Fruit fly (Drosophila melanogaster) whole organism, embryonic: ENCODE measurements around the gene Ero1L.

ENCODE experiments used
- B-H1 ChIP-seq: fragments of 200-800 bp; sonication (Bioruptor generic); IDR thresholded peaks from 3 replicates; pipeline ENCODE4 v1.3.6; 2022; ENCODE audit warnings: missing biosample characterization, missing genetic modification characterization
- B-H2 ChIP-seq: fragments of 200-800 bp; sonication (Bioruptor generic); optimal IDR thresholded peaks from 2 replicates; lab custom pipeline; 2018; ENCODE audit warnings: missing biosample characterization, mild to moderate bottlenecking, missing genetic modification characterization
- CG10321 ChIP-seq: fragments of 200-800 bp; sonication (Bioruptor generic); IDR thresholded peaks from 2 replicates; pipeline ENCODE4 v1.3.6; 2022; ENCODE audit warnings: missing biosample characterization, missing genetic modification characterization
- CG11085 ChIP-seq: fragments of 200-800 bp; sonication (Bioruptor generic); IDR thresholded peaks from 2 replicates; pipeline ENCODE4 v1.3.6; 2022; ENCODE audit warnings: missing biosample characterization, missing genetic modification characterization
- CG11456 ChIP-seq: fragments of 200-800 bp; sonication (Bioruptor generic); IDR thresholded peaks from 3 replicates; pipeline ENCODE4 v1.3.6; 2022; ENCODE audit warnings: missing biosample characterization, missing genetic modification characterization
- CG13287 ChIP-seq: fragments of 200-800 bp; sonication (Bioruptor generic); IDR thresholded peaks from 2 replicates; pipeline ENCODE4 v1.3.6; 2022; ENCODE audit warnings: missing biosample characterization, missing genetic modification characterization; ENCODE audit not compliant: partially characterized antibody
- CG13775 ChIP-seq: fragments of 200-800 bp; sonication (Bioruptor generic); optimal IDR thresholded peaks from 3 replicates; lab custom pipeline; 2017; ENCODE audit warnings: missing biosample characterization, mild to moderate bottlenecking, missing genetic modification characterization
- CG13894 ChIP-seq: fragments of 200-800 bp; sonication (Bioruptor generic); optimal IDR thresholded peaks from 3 replicates; lab custom pipeline; 2018; ENCODE audit warnings: missing biosample characterization, mild to moderate bottlenecking, missing genetic modification characterization, moderate library complexity
- CG14860 ChIP-seq: fragments of 200-800 bp; sonication (Bioruptor generic); IDR thresholded peaks from 3 replicates; pipeline ENCODE4 v1.3.6; 2022; ENCODE audit warnings: missing biosample characterization, missing genetic modification characterization; ENCODE audit not compliant: partially characterized antibody
- CG15479 ChIP-seq: fragments of 200-800 bp; sonication (Bioruptor generic); optimal IDR thresholded peaks from 3 replicates; lab custom pipeline; 2019; ENCODE audit warnings: missing biosample characterization, mild to moderate bottlenecking, missing genetic modification characterization, moderate library complexity
- CG17385 ChIP-seq: fragments of 200-800 bp; sonication (Bioruptor generic); optimal IDR thresholded peaks from 3 replicates; lab custom pipeline; 2018; ENCODE audit warnings: missing biosample characterization, mild to moderate bottlenecking, missing genetic modification characterization
- CG3281 ChIP-seq: fragments of 200-800 bp; sonication (Bioruptor generic); optimal IDR thresholded peaks from 3 replicates; lab custom pipeline; 2017; ENCODE audit warnings: missing biosample characterization, mild to moderate bottlenecking, missing genetic modification characterization
- CG34224 ChIP-seq: fragments of 200-800 bp; sonication (Bioruptor generic); IDR thresholded peaks from 3 replicates; pipeline ENCODE4 v1.3.6; 2022; ENCODE audit warnings: missing biosample characterization, missing genetic modification characterization; ENCODE audit not compliant: partially characterized antibody
- CG34422 ChIP-seq: fragments of 200-800 bp; sonication (Bioruptor generic); IDR thresholded peaks from 3 replicates; pipeline ENCODE4 v1.3.6; 2022; ENCODE audit warnings: missing biosample characterization, missing genetic modification characterization
- CG3995 ChIP-seq: fragments of 200-800 bp; sonication (Bioruptor generic); optimal IDR thresholded peaks from 3 replicates; lab custom pipeline; 2016; ENCODE audit warnings: missing biosample characterization, missing genetic modification characterization
- CG9609 ChIP-seq: fragments of 200-800 bp; sonication (Bioruptor generic); optimal IDR thresholded peaks from 3 replicates; lab custom pipeline; 2016; ENCODE audit warnings: missing biosample characterization, missing genetic modification characterization
- Dad ChIP-seq: fragments of 200-800 bp; sonication (Bioruptor generic); optimal IDR thresholded peaks from 3 replicates; lab custom pipeline; 2016; ENCODE audit warnings: missing biosample characterization, missing genetic modification characterization
- Deaf1 ChIP-seq: fragments of 200-800 bp; optimal IDR thresholded peaks from 3 replicates; lab custom pipeline; 2019; ENCODE audit warnings: missing biosample characterization, mild to moderate bottlenecking, missing genetic modification characterization, moderate library complexity
- ERR ChIP-seq: fragments of 200-800 bp; sonication (Bioruptor generic); optimal IDR thresholded peaks from 2 replicates; lab custom pipeline; 2016; ENCODE audit warnings: missing biosample characterization, missing genetic modification characterization
- Ets65A ChIP-seq: fragments of 200-800 bp; sonication (Bioruptor generic); peaks from one replicate; lab custom pipeline; 2016; ENCODE audit warnings: missing biosample characterization, missing genetic modification characterization
- HLHmδ ChIP-seq: fragments of 200-800 bp; sonication (Bioruptor generic); optimal IDR thresholded peaks from 2 replicates; lab custom pipeline; 2018; ENCODE audit warnings: missing biosample characterization, mild to moderate bottlenecking, missing genetic modification characterization, moderate library complexity
- Jarid2 ChIP-seq: fragments of 200-800 bp; sonication (Bioruptor generic); optimal IDR thresholded peaks from 3 replicates; lab custom pipeline; 2017; ENCODE audit warnings: mild to moderate bottlenecking, missing biosample characterization, missing genetic modification reagents, missing genetic modification characterization
- Lim3 ChIP-seq: fragments of 200-800 bp; sonication (Bioruptor generic); IDR thresholded peaks from 2 replicates; pipeline ENCODE4 v1.3.6; 2022; ENCODE audit warnings: missing biosample characterization, missing genetic modification characterization
- Med ChIP-seq: fragments of 200-800 bp; sonication (Bioruptor generic); peaks from one replicate; lab custom pipeline; 2016; ENCODE audit warnings: missing biosample characterization, missing genetic modification characterization, mild to moderate bottlenecking, inconsistent platforms, moderate library complexity
- Ravus ChIP-seq: fragments of 200-800 bp; sonication (Bioruptor generic); IDR thresholded peaks from 2 replicates; pipeline ENCODE4 v1.3.6; 2022; ENCODE audit warnings: missing biosample characterization, missing genetic modification characterization
- Rfx ChIP-seq: fragments of 200-800 bp; sonication (Bioruptor generic); IDR thresholded peaks from 2 replicates; pipeline ENCODE4 v1.3.6; 2022; ENCODE audit warnings: missing biosample characterization, missing genetic modification characterization
- Sin3A ChIP-seq: fragments of >200 bp; optimal IDR thresholded peaks from 2 replicates; lab custom pipeline; 2018
- Trl ChIP-seq, 3 experiments: fragments of >200 bp in 2 of 3; fragments of 200-800 bp in 1 of 3; sonication (Bioruptor generic) in 1 of 3; optimal IDR thresholded peaks; 2 replicates in 1 of 3; 3 replicates in 2 of 3; lab custom pipeline; 2016 to 2017; ENCODE audit warnings: missing biosample characterization in 1 of 3, missing genetic modification characterization in 1 of 3
- al ChIP-seq: fragments of 200-800 bp; sonication (Bioruptor generic); IDR thresholded peaks from 2 replicates; pipeline ENCODE4 v1.3.6; 2022; ENCODE audit warnings: missing biosample characterization, missing genetic modification characterization
- br ChIP-seq: fragments of >200 bp; optimal IDR thresholded peaks from 2 replicates; lab custom pipeline; 2017
- chinmo ChIP-seq: fragments of 200-800 bp; sonication (Bioruptor generic); IDR thresholded peaks from 4 replicates; pipeline ENCODE4 v1.3.6; 2022; ENCODE audit warnings: missing biosample characterization, missing genetic modification characterization; ENCODE audit not compliant: partially characterized antibody
- corto ChIP-seq: fragments of 200-800 bp; sonication (Bioruptor generic); optimal IDR thresholded peaks from 2 replicates; lab custom pipeline; 2016; ENCODE audit warnings: missing biosample characterization, mild to moderate bottlenecking, missing genetic modification characterization, moderate library complexity
- dimm ChIP-seq: fragments of 200-800 bp; sonication (Bioruptor generic); IDR thresholded peaks from 2 replicates; pipeline ENCODE4 v1.3.6; 2022; ENCODE audit warnings: missing biosample characterization, missing genetic modification characterization
- eve ChIP-seq, 2 experiments: fragments of >200 bp; optimal IDR thresholded peaks; 2 replicates each; lab custom pipeline; 2017; ENCODE audit warnings: missing biosample characterization in 2 of 2, missing genetic modification characterization in 2 of 2
- ham ChIP-seq: fragments of 200-800 bp; sonication (Bioruptor generic); IDR thresholded peaks from 2 replicates; pipeline ENCODE4 v1.3.6; 2022; ENCODE audit warnings: missing biosample characterization, missing genetic modification characterization
- ken ChIP-seq: fragments of 200-800 bp; sonication (Bioruptor generic); IDR thresholded peaks from 3 replicates; pipeline ENCODE4 v1.3.6; 2022; ENCODE audit warnings: missing biosample characterization, missing genetic modification characterization
- nom ChIP-seq: fragments of 200-800 bp; sonication (Bioruptor generic); optimal IDR thresholded peaks from 2 replicates; lab custom pipeline; 2017; ENCODE audit warnings: missing biosample characterization, missing genetic modification characterization, mild to moderate bottlenecking, moderate library complexity, missing genetic modification reagents
- phol ChIP-seq: fragments of 200-800 bp; sonication (Bioruptor generic); optimal IDR thresholded peaks from 3 replicates; lab custom pipeline; 2018; ENCODE audit warnings: missing biosample characterization, mild to moderate bottlenecking, missing genetic modification characterization, moderate library complexity
- repo ChIP-seq: fragments of 200-800 bp; sonication (Bioruptor generic); optimal IDR thresholded peaks from 2 replicates; lab custom pipeline; 2016; ENCODE audit warnings: missing biosample characterization, missing genetic modification characterization
- sc ChIP-seq, 3 experiments: fragments of >200 bp in 2 of 3; fragments of 200-800 bp in 1 of 3; sonication (Bioruptor generic) in 1 of 3; optimal IDR thresholded peaks; 2 replicates in 2 of 3; 3 replicates in 1 of 3; lab custom pipeline; 2017; ENCODE audit warnings: mild to moderate bottlenecking in 1 of 3, missing biosample characterization in 1 of 3, missing genetic modification characterization in 1 of 3, missing genetic modification reagents in 1 of 3
- sd ChIP-seq: fragments of 200-800 bp; sonication (Bioruptor generic); optimal IDR thresholded peaks from 3 replicates; lab custom pipeline; 2018; ENCODE audit warnings: missing biosample characterization, mild to moderate bottlenecking, missing genetic modification characterization, moderate library complexity
- shn ChIP-seq: fragments of 200-800 bp; sonication (Bioruptor generic); optimal IDR thresholded peaks from 3 replicates; lab custom pipeline; 2016; ENCODE audit warnings: missing biosample characterization, missing genetic modification characterization
- trem ChIP-seq: fragments of 200-800 bp; optimal IDR thresholded peaks from 3 replicates; lab custom pipeline; 2019; ENCODE audit warnings: missing biosample characterization, mild to moderate bottlenecking, missing genetic modification characterization, moderate library complexity
- tup ChIP-seq: fragments of 200-800 bp; sonication (Bioruptor generic); optimal IDR thresholded peaks from 2 replicates; lab custom pipeline; 2016; ENCODE audit warnings: missing biosample characterization, mild to moderate bottlenecking, missing genetic modification characterization, moderate library complexity
- unc-4 ChIP-seq: fragments of 200-800 bp; sonication (Bioruptor generic); IDR thresholded peaks from 2 replicates; pipeline ENCODE4 v1.3.6; 2022; ENCODE audit warnings: missing biosample characterization, missing genetic modification characterization; ENCODE audit not compliant: partially characterized antibody
- vvl ChIP-seq: fragments of 200-800 bp; sonication (Bioruptor generic); IDR thresholded peaks from 2 replicates; pipeline ENCODE4 v1.3.6; 2022; ENCODE audit warnings: missing biosample characterization, missing genetic modification characterization

Ero1L gene

DNA sequence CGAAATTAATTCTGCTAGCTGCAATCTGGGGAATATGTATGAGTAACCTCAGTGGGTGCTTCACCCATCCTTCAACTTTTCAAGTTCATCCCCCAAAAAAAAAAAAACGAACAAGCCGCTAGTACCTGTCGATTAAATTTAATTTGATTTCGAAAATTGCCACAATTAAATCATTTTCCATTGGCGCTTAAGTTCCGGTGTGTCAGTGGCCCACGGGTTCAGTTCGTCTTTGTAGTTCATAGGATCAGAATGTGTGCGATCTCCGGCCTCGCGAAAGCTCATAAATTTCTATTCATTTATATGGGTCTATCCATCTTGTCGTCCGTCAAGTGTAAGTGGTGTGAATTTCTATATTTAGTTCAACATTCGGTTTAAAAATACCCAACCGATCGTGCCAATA is 28.1 kb upstream of the Ero1L start, which contains the start of gene CG32260:
Gene CG32260, plus strand, starts transcription at position 301 of the 400 bp plus-strand sequence.
- no peak for TF ChIP-seq ERR (GFP tag; lab: Kevin White, UChicago)
- peak; percentile 60 for TF ChIP-seq Ets65A (GFP tag; lab: Kevin White, UChicago)
- TF ChIP-seq, all 482 proteins: peak for 1

DNA sequence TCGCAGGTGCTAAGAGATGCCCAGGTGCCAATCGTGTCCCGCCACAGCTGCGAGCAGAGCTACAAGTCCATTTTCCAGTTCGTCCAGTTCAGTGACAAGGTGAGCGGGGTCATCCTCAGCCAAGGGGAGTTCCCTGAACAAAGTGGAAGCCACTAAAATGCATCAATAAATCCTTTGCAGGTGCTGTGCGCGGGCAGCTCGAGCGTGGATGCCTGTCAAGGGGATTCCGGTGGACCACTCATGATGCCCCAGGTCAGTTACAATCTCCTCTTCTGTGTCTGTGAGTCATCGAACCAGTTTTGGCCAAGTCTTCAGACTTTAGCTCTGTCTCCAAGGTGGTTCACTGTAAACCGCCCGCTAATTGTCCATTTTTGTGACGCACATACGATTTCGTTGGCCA is 25.0 kb upstream of the Ero1L start:
- TF ChIP-seq chinmo (GFP tag; lab: Robert Waterston, UW) = 0 out of 4 replicates have a peak, but pooled peaks have one; percentile 24
- no peak for TF ChIP-seq al

DNA sequence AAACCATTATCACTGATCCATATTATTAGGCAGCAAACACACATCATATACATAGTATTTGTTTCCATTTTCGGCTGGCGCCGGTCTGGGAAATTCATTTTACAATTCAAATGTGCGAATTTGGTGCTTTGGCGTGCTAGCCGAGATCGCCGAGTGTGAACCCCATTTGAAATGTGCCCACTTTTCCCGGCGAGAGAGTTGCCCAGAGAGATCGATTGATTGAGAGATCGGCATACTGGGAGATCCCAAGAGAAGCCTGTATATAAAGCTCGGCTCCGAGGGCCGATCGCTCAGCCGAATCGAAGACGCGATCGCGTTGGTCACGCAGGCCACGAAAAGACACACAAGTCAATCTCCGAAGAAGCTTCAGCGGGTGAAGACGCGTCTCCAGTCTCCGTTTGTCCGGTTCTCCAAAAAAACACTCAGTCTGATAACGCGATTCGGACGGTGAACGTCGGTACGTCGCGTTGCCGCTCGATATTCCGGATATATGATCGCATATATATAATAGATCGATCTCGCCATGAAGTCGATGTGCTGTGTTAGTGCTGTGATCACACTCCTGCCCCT is 21.7 kb upstream of the Ero1L start, which contains the start of gene CG1299:
Gene CG1299, plus strand, starts transcription at position 291 of the 570 bp plus-strand sequence.
- TF ChIP-seq CG13287 (GFP tag; lab: Robert Waterston, UW) (peak; percentile 12; the same call in 1 of the 2 replicates), sc (optimal IDR thresholded peaks at IDR 0.05; lab: Kevin White, UChicago) (no peak), sc (GFP tag; optimal IDR thresholded peaks at IDR 0.05; lab: Kevin White, UChicago) (no peak), Med (GFP tag; lab: Kevin White, UChicago) (peak; percentile 73), CG9609 (no peak), corto (GFP tag; lab: Kevin White, UChicago) (no peak), shn (GFP tag; lab: Kevin White, UChicago) (no peak), CG13894 (tag; lab: Kevin White, UChicago) (peak; percentile 50), nom (GFP tag; lab: Kevin White, UChicago) (peak; percentile 38), trem (tag; lab: Kevin White, UChicago) (no peak), phol (tag; lab: Kevin White, UChicago) (no peak), CG34224 (0 out of 3 replicates have a peak, but pooled peaks have one; percentile 17), Ravus (no peak), Sin3A (no peak), HLHmδ (GFP tag; lab: Kevin White, UChicago) (no peak), repo (GFP tag; lab: Kevin White, UChicago) (no peak), CG15479 (GFP tag; lab: Kevin White, UChicago) (no peak), sd (no peak), CG10321 (GFP tag; lab: Robert Waterston, UW) (no peak), CG3995 (GFP tag; lab: Kevin White, UChicago) (peak; percentile 28), dimm (GFP tag; lab: Robert Waterston, UW) (no peak), CG13775 (GFP tag; lab: Kevin White, UChicago) (no peak), Lim3 (GFP tag; lab: Robert Waterston, UW) (no peak), CG11085 (GFP tag; lab: Robert Waterston, UW) (no peak), CG3281 (GFP tag; lab: Kevin White, UChicago) (no peak), eve (GFP tag; optimal IDR thresholded peaks at IDR 0.05; lab: Kevin White, UChicago) (no peak), vvl (GFP tag; lab: Robert Waterston, UW) (0 out of 2 replicates have a peak, but pooled peaks have one; percentile 21), Deaf1 (peak; percentile 92), Dad (GFP tag; lab: Kevin White, UChicago) (no peak), Trl (optimal IDR thresholded peaks at IDR 0.05; lab: Kevin White, UChicago) (peak; percentile 18 to 32), Trl (GFP tag; optimal IDR thresholded peaks at IDR 0.05; lab: Kevin White, UChicago) (no peak), tup (GFP tag; lab: Kevin White, UChicago) (no peak), CG11456 (0 out of 3 replicates have a peak, but pooled peaks have one; percentile 41), B-H2 (no peak), Rfx (GFP tag; lab: Robert Waterston, UW) (peak; percentile 36; the same call in 1 of the 2 replicates), Jarid2 (GFP tag; lab: Kevin White, UChicago) (no peak), CG14860 (no peak), ham (GFP tag; lab: Robert Waterston, UW) (0 out of 2 replicates have a peak, but pooled peaks have one; percentile 31), ken (GFP tag; lab: Robert Waterston, UW) (no peak), unc-4 (GFP tag; lab: Robert Waterston, UW) (0 out of 2 replicates have a peak, but pooled peaks have one; percentile 17), CG34422 (GFP tag; lab: Robert Waterston, UW) (no peak), br (lab: Kevin White, UChicago) (no peak), B-H1 (GFP tag; lab: Robert Waterston, UW) (no peak), CG17385 (GFP tag; lab: Kevin White, UChicago) (no peak)
